Fruit fly (Drosophila melanogaster) whole organism, adult: ENCODE measurements around the gene CG13012.
A peak's percentile ranks its signal among the peaks of the same experiment; 100 is the strongest.

Experiments used
- CG11617 ChIP-seq: fragments of 200-800 bp; sonication (Bioruptor generic); optimal IDR thresholded peaks from 2 replicates; lab custom pipeline; 2017; ENCODE audit warnings: mild to moderate bottlenecking, missing biosample characterization, missing genetic modification reagents, missing genetic modification characterization
- CG12768 ChIP-seq: fragments of 200-800 bp; sonication (Bioruptor generic); optimal IDR thresholded peaks from 2 replicates; lab custom pipeline; 2017; ENCODE audit warnings: missing biosample characterization, missing genetic modification characterization, mild to moderate bottlenecking, moderate library complexity, missing genetic modification reagents
- CG14711 ChIP-seq: fragments of 200-800 bp; sonication (Bioruptor generic); optimal IDR thresholded peaks from 2 replicates; lab custom pipeline; 2018; ENCODE audit warnings: missing biosample characterization, mild to moderate bottlenecking, missing genetic modification characterization, moderate library complexity
- CG1620 ChIP-seq: fragments of 200-800 bp; sonication (Bioruptor generic); optimal IDR thresholded peaks from 2 replicates; lab custom pipeline; 2016; ENCODE audit warnings: missing biosample characterization, missing genetic modification characterization
- CG33017 ChIP-seq: fragments of 200-800 bp; sonication (Bioruptor generic); optimal IDR thresholded peaks from 2 replicates; lab custom pipeline; 2018; ENCODE audit warnings: missing biosample characterization, mild to moderate bottlenecking, missing genetic modification characterization, moderate library complexity
- CG5204 ChIP-seq: fragments of 200-800 bp; sonication (Bioruptor generic); optimal IDR thresholded peaks from 2 replicates; lab custom pipeline; 2016; ENCODE audit warnings: missing biosample characterization, missing genetic modification characterization
- CG7045 ChIP-seq: fragments of 200-800 bp; sonication (Bioruptor generic); optimal IDR thresholded peaks from 2 replicates; lab custom pipeline; 2017; ENCODE audit warnings: missing biosample characterization, mild to moderate bottlenecking, missing genetic modification characterization
- CG7101 ChIP-seq: fragments of 200-800 bp; sonication (Bioruptor generic); optimal IDR thresholded peaks from 2 replicates; lab custom pipeline; 2018; ENCODE audit warnings: missing biosample characterization, mild to moderate bottlenecking, missing genetic modification characterization, moderate library complexity
- Clk ChIP-seq: fragments of 200-800 bp; sonication (Bioruptor generic); optimal IDR thresholded peaks from 2 replicates; lab custom pipeline; 2017; ENCODE audit warnings: missing biosample characterization, missing genetic modification characterization
- Crg-1 ChIP-seq: fragments of 200-800 bp; sonication (Bioruptor generic); optimal IDR thresholded peaks from 2 replicates; lab custom pipeline; 2016; ENCODE audit warnings: missing biosample characterization, missing genetic modification characterization
- Hr96 ChIP-seq: fragments of 200-800 bp; sonication (Bioruptor generic); optimal IDR thresholded peaks from 2 replicates; lab custom pipeline; 2016; ENCODE audit warnings: missing biosample characterization, missing genetic modification characterization
- Mnt ChIP-seq: fragments of 200-800 bp; sonication (Bioruptor generic); optimal IDR thresholded peaks from 2 replicates; lab custom pipeline; 2016; ENCODE audit warnings: missing biosample characterization, mild to moderate bottlenecking, missing genetic modification characterization
- bab1 ChIP-seq: fragments of 200-800 bp; sonication (Bioruptor generic); optimal IDR thresholded peaks from 3 replicates; lab custom pipeline; 2019; ENCODE audit warnings: missing biosample characterization, mild to moderate bottlenecking, missing genetic modification characterization, moderate library complexity
- cic ChIP-seq: fragments of 200-800 bp; sonication (Bioruptor generic); optimal IDR thresholded peaks from 2 replicates; lab custom pipeline; 2017; ENCODE audit warnings: missing biosample characterization, mild to moderate bottlenecking, missing genetic modification characterization, moderate library complexity
- cnc ChIP-seq, 2 experiments: fragments of >200 bp; optimal IDR thresholded peaks; 2 replicates each; lab custom pipeline; 2017
- kay ChIP-seq: fragments of 200-800 bp; sonication (Bioruptor generic); peaks from one replicate; lab custom pipeline; 2016; ENCODE audit warnings: missing biosample characterization, missing genetic modification characterization, borderline replicate concordance
- ovo ChIP-seq: fragments of 200-800 bp; sonication (Bioruptor generic); optimal IDR thresholded peaks from 2 replicates; lab custom pipeline; 2016; ENCODE audit warnings: missing biosample characterization, missing genetic modification characterization
- pad ChIP-seq: fragments of 200-800 bp; sonication (Bioruptor generic); optimal IDR thresholded peaks from 3 replicates; lab custom pipeline; 2017; ENCODE audit warnings: missing biosample characterization, missing genetic modification characterization, mild to moderate bottlenecking, moderate library complexity, missing genetic modification reagents
- tj ChIP-seq: fragments of 200-800 bp; sonication (Bioruptor generic); optimal IDR thresholded peaks from 3 replicates; lab custom pipeline; 2017; ENCODE audit warnings: missing biosample characterization, mild to moderate bottlenecking, missing genetic modification characterization, moderate library complexity
- toe ChIP-seq: fragments of 200-800 bp; sonication (Bioruptor generic); optimal IDR thresholded peaks from 2 replicates; lab custom pipeline; 2016; ENCODE audit warnings: missing biosample characterization, missing genetic modification characterization

The CG13012 gene

dm6 chrX:16647092-16647632 lies 29.4 kb downstream of the CG13012 start:
- TF ChIP-seq cic (GFP tag; lab: Kevin White, UChicago), result no peak

- no peak for TF ChIP-seq CG11617 (GFP tag; lab: Kevin White, UChicago)
- no peak for TF ChIP-seq CG7045 (GFP tag; lab: Kevin White, UChicago)
These were observed 31.1 kb downstream of the CG13012 start for dm6 chrX:16645472-16645871.

dm6 chrX:16644535-16645131 lies 31.9 kb downstream of the CG13012 start:
- TF ChIP-seq kay, result no peak
- no peak for TF ChIP-seq Crg-1
- TF ChIP-seq Clk, result no peak

- no peak for TF ChIP-seq cnc (optimal IDR thresholded peaks at IDR 0.05; lab: Kevin White, UChicago)
- no peak for TF ChIP-seq ovo (GFP tag; lab: Kevin White, UChicago)
- no peak for TF ChIP-seq toe (GFP tag; lab: Kevin White, UChicago)
- TF ChIP-seq tj (GFP tag; lab: Kevin White, UChicago), result no peak
- no peak for TF ChIP-seq Crg-1
- no peak for TF ChIP-seq pad (GFP tag; lab: Kevin White, UChicago)
- no peak for TF ChIP-seq Hr96
These were observed 33.1 kb downstream of the CG13012 start for dm6 chrX:16643363-16643946.

- TF ChIP-seq CG7101 (tag; lab: Kevin White, UChicago) (no peak), CG12768 (GFP tag; lab: Kevin White, UChicago) (no peak), kay (no peak), Mnt (GFP tag; lab: Kevin White, UChicago) (no peak), tj (GFP tag; lab: Kevin White, UChicago) (peak; percentile 90)
These were observed 35.5 kb downstream of the CG13012 start for dm6 chrX:16641101-16641420.

- TF ChIP-seq CG7101 (tag; lab: Kevin White, UChicago) (peak; percentile 73), cic (GFP tag; lab: Kevin White, UChicago) (no peak), ovo (GFP tag; lab: Kevin White, UChicago) (peak; percentile 36), bab1 (GFP tag; lab: Kevin White, UChicago) (peak; percentile 58), Hr96 (no peak), CG11617 (GFP tag; lab: Kevin White, UChicago) (peak; percentile 63), Mnt (GFP tag; lab: Kevin White, UChicago) (peak; percentile 71), kay (no peak), cnc (optimal IDR thresholded peaks at IDR 0.05; lab: Kevin White, UChicago) (no peak), Crg-1 (peak; percentile 40), CG5204 (GFP tag; lab: Kevin White, UChicago) (peak; percentile 81), pad (GFP tag; lab: Kevin White, UChicago) (peak; percentile 64), CG1620 (GFP tag; lab: Kevin White, UChicago) (peak; percentile 77), Clk (peak; percentile 52), CG12768 (GFP tag; lab: Kevin White, UChicago) (peak; percentile 73), CG14711 (tag; lab: Kevin White, UChicago) (peak; percentile 63), tj (GFP tag; lab: Kevin White, UChicago) (no peak), CG7045 (GFP tag; lab: Kevin White, UChicago) (peak; percentile 54), CG33017 (tag; lab: Kevin White, UChicago) (no peak), toe (GFP tag; lab: Kevin White, UChicago) (peak; percentile 63)
These were observed 36.1 kb downstream of the CG13012 start, which contains the start of the genes SNRPG and mthl1 for dm6 chrX:16640260-16641100. TSS of gene SNRPG (minus strand) at chrX:16640419. TSS of gene mthl1 (plus strand) at chrX:16640968.
